Fruit fly (Drosophila melanogaster): ENCODE results near the gene CG3397.
A peak's percentile ranks its signal among the peaks of the same experiment; 100 is the strongest.
"Not testable (repeated sequence)": the region's sequence is repeated elsewhere in the genome, so short reads cannot be mapped to it uniquely, and the experiment has no call there.

Gene CG3397

dm6 chr3R:11964000-11964399 lies 20.3 kb downstream of the CG3397 start:
- TF ChIP-seq dmrt93B (GFP tag; optimal IDR thresholded peaks at IDR 0.05) = no peak
- no peak for TF ChIP-seq Vsx2 (GFP tag; optimal IDR thresholded peaks at IDR 0.05; ENCODE audit: partially characterized antibody)
- TF ChIP-seq dsf (GFP tag; optimal IDR thresholded peaks at IDR 0.05; ENCODE audit: borderline replicate concordance) = no peak
- TF ChIP-seq CG9705 (GFP tag; optimal IDR thresholded peaks at IDR 0.05) = no peak
- TF ChIP-seq usp (GFP tag; optimal IDR thresholded peaks at IDR 0.05) = no peak
- TF ChIP-seq OdsH (GFP tag; optimal IDR thresholded peaks at IDR 0.05) = no peak
- TF ChIP-seq h (GFP tag; optimal IDR thresholded peaks at IDR 0.05) = no peak

- no peak for TF ChIP-seq N (GFP tag; optimal IDR thresholded peaks at IDR 0.05)
- TF ChIP-seq Abd-B (GFP tag; optimal IDR thresholded peaks at IDR 0.05) = no peak
- no peak for TF ChIP-seq Rel (GFP tag; optimal IDR thresholded peaks at IDR 0.05)
- no peak for TF ChIP-seq Rel (tag; optimal IDR thresholded peaks at IDR 0.05)
- TF ChIP-seq Sp1 (GFP tag; optimal IDR thresholded peaks at IDR 0.05) = peak; percentile 72
- peak; percentile 78 for TF ChIP-seq fru (GFP tag; optimal IDR thresholded peaks at IDR 0.05)
- TF ChIP-seq dsf (GFP tag; optimal IDR thresholded peaks at IDR 0.05; ENCODE audit: borderline replicate concordance) = peak; percentile 85
- TF ChIP-seq Hr83 (GFP tag; optimal IDR thresholded peaks at IDR 0.05; ENCODE audit: poor library complexity, severe bottlenecking) = peak; percentile 45
- no peak for TF ChIP-seq Hr78 (GFP tag; optimal IDR thresholded peaks at IDR 0.05)
- TF ChIP-seq Mio (GFP tag; optimal IDR thresholded peaks at IDR 0.05) = no peak
- TF ChIP-seq GATAd (GFP tag; optimal IDR thresholded peaks at IDR 0.05) = peak; percentile 74
- TF ChIP-seq rgr (GFP tag; optimal IDR thresholded peaks at IDR 0.05) = peak; percentile 83
- TF ChIP-seq foxo (GFP tag; optimal IDR thresholded peaks at IDR 0.05) = peak in 1 of 2 experiments; percentile 84
- TF ChIP-seq brk (GFP tag; optimal IDR thresholded peaks at IDR 0.05) = no peak
- peak; percentile 67 for TF ChIP-seq CG9705 (GFP tag; optimal IDR thresholded peaks at IDR 0.05)
- TF ChIP-seq woc (GFP tag; optimal IDR thresholded peaks at IDR 0.05) = peak; percentile 94
- TF ChIP-seq psq (GFP tag; optimal IDR thresholded peaks at IDR 0.05) = peak; percentile 59
- TF ChIP-seq Hnf4 (GFP tag; optimal IDR thresholded peaks at IDR 0.05) = peak; percentile 86
- TF ChIP-seq br (GFP tag; optimal IDR thresholded peaks at IDR 0.05) = peak; percentile 73
- no peak for TF ChIP-seq dl (GFP tag; optimal IDR thresholded peaks at IDR 0.05; ENCODE audit: insufficient read depth in 1 of 2, partially characterized antibody in 2 of 2)
- peak; percentile 80 for TF ChIP-seq ey (GFP tag; optimal IDR thresholded peaks at IDR 0.05)
- no peak for TF ChIP-seq jim (GFP tag; optimal IDR thresholded peaks at IDR 0.05)
- peak; percentile 87 for TF ChIP-seq h (GFP tag; optimal IDR thresholded peaks at IDR 0.05)
- TF ChIP-seq Jra (GFP tag; optimal IDR thresholded peaks at IDR 0.05) = peak; percentile 91
- peak; percentile 69 for TF ChIP-seq Myc (optimal IDR thresholded peaks at IDR 0.05)
- peak; percentile 66 for TF ChIP-seq OdsH (GFP tag; optimal IDR thresholded peaks at IDR 0.05)
- peak; percentile 54 for TF ChIP-seq sv (GFP tag; optimal IDR thresholded peaks at IDR 0.05)
- no peak for TF ChIP-seq pan (optimal IDR thresholded peaks at IDR 0.05)
- peak; percentile 81 for TF ChIP-seq HLH106 (tag; optimal IDR thresholded peaks at IDR 0.05)
- TF ChIP-seq usp (GFP tag; optimal IDR thresholded peaks at IDR 0.05) = no peak
- TF ChIP-seq CrebA (GFP tag; optimal IDR thresholded peaks at IDR 0.05; ENCODE audit: borderline replicate concordance) = no peak
- no peak for TF ChIP-seq sage (GFP tag; optimal IDR thresholded peaks at IDR 0.05)
- peak; percentile 55 for TF ChIP-seq CG32264 (GFP tag; optimal IDR thresholded peaks at IDR 0.05)
- no peak for TF ChIP-seq Vsx2 (GFP tag; optimal IDR thresholded peaks at IDR 0.05; ENCODE audit: partially characterized antibody)
- peak; percentile 65 for TF ChIP-seq dmrt93B (GFP tag; optimal IDR thresholded peaks at IDR 0.05)
- no peak for TF ChIP-seq tai (GFP tag; optimal IDR thresholded peaks at IDR 0.05)
- TF ChIP-seq lola (GFP tag; optimal IDR thresholded peaks at IDR 0.05) = no peak
- TF ChIP-seq Dif (GFP tag; optimal IDR thresholded peaks at IDR 0.05; ENCODE audit: partially characterized antibody) = no peak
- no peak for TF ChIP-seq Dfd (GFP tag; optimal IDR thresholded peaks at IDR 0.05)
These were observed 21.6 kb downstream of the CG3397 start, which contains the start of the genes CG3281 and aurA for dm6 chr3R:11962739-11963214. CG3281 (minus strand) TSS chr3R:11962805. aurA (plus strand) TSS chr3R:11963124.

dm6 chr3R:11958235-11958634 lies 26.1 kb downstream of the CG3397 start, which contains the start of gene Hsp70Ab:
Hsp70Ab (plus strand) TSS chr3R:11958535.
- TF ChIP-seq sage (GFP tag; optimal IDR thresholded peaks at IDR 0.05); CrebA (GFP tag; optimal IDR thresholded peaks at IDR 0.05; ENCODE audit: borderline replicate concordance); psq (GFP tag; optimal IDR thresholded peaks at IDR 0.05): not testable (repeated sequence)

Data from whole organism, wandering third instar larva.